Worm (Caenorhabditis elegans) whole organism, L2 larva: ENCODE results near the gene Y48E1B.3.
A peak's percentile ranks its signal among the peaks of the same experiment; 100 is the strongest.

Source experiments
- C34F6.9 ChIP-seq: fragments of 150-350 bp; optimal IDR thresholded peaks from 2 replicates; lab custom pipeline; 2014; ENCODE audit warnings: missing biosample characterization, missing genetic modification characterization
- F13H6.1 ChIP-seq: sonication (generic microtip); optimal IDR thresholded peaks from 2 replicates; lab custom pipeline; 2016; ENCODE audit warnings: missing genetic modification characterization, missing compliant biosample characterization
- R02D3.7 ChIP-seq: fragments of 150-350 bp; optimal IDR thresholded peaks from 2 replicates; lab custom pipeline; 2014; ENCODE audit warnings: missing biosample characterization, missing genetic modification characterization
- Y55F3AM.14 ChIP-seq: fragments of 200-800 bp; sonication (Bioruptor generic); optimal IDR thresholded peaks from 2 replicates; lab custom pipeline; 2018; ENCODE audit warnings: mild to moderate bottlenecking, missing genetic modification characterization, missing compliant biosample characterization
- ZK546.5 ChIP-seq: sonication (generic microtip); optimal IDR thresholded peaks from 2 replicates; lab custom pipeline; 2017; ENCODE audit warnings: missing biosample characterization, missing genetic modification characterization
- aly-2 ChIP-seq: fragments of 150-350 bp; optimal IDR thresholded peaks from 2 replicates; lab custom pipeline; 2014; ENCODE audit warnings: missing biosample characterization, missing genetic modification characterization
- ama-1 ChIP-seq: fragments of 150-350 bp; optimal IDR thresholded peaks from 2 replicates; lab custom pipeline; 2018; ENCODE audit warnings: inconsistent platforms
- blmp-1 ChIP-seq: sonication (generic microtip); optimal IDR thresholded peaks from 2 replicates; lab custom pipeline; 2017; ENCODE audit warnings: missing genetic modification characterization, mild to moderate bottlenecking, missing compliant biosample characterization, antibody characterized with exemption, moderate library complexity; ENCODE audit not compliant: insufficient read depth
- ceh-16 ChIP-seq: fragments of 150-350 bp; optimal IDR thresholded peaks from 2 replicates; lab custom pipeline; 2014; ENCODE audit warnings: missing biosample characterization, missing genetic modification characterization
- ceh-82 ChIP-seq: fragments of 150-350 bp; optimal IDR thresholded peaks from 2 replicates; lab custom pipeline; 2014; ENCODE audit warnings: missing biosample characterization, missing genetic modification characterization
- dmd-4 ChIP-seq: sonication (generic microtip); optimal IDR thresholded peaks from 2 replicates; lab custom pipeline; 2017; ENCODE audit warnings: missing biosample characterization, missing genetic modification characterization
- egl-27 ChIP-seq: sonication (generic microtip); optimal IDR thresholded peaks from 3 replicates; lab custom pipeline; 2017; ENCODE audit warnings: missing biosample characterization, missing genetic modification reagents, missing genetic modification characterization
- fos-1 ChIP-seq: fragments of 150-350 bp; optimal IDR thresholded peaks from 2 replicates; lab custom pipeline; 2014; ENCODE audit warnings: missing biosample characterization, missing genetic modification characterization
- lin-11 ChIP-seq: fragments of 150-350 bp; sonication (generic microtip); optimal IDR thresholded peaks from 2 replicates; lab custom pipeline; 2014; ENCODE audit warnings: missing biosample characterization, missing genetic modification characterization, inconsistent platforms, mixed read lengths
- lin-13 ChIP-seq: fragments of 150-350 bp; optimal IDR thresholded peaks from 2 replicates; lab custom pipeline; 2014; ENCODE audit warnings: missing biosample characterization, missing genetic modification reagents, missing genetic modification characterization
- lsy-2 ChIP-seq, 2 experiments: fragments of 150-350 bp in 1 of 2; sonication (generic microtip) in 1 of 2; optimal IDR thresholded peaks; 2 replicates each; lab custom pipeline; 2014 to 2017; ENCODE audit warnings: missing biosample characterization in 2 of 2, missing genetic modification characterization in 2 of 2
- mdl-1 ChIP-seq, 2 experiments: fragments of 150-350 bp in 1 of 2; sonication (generic microtip) in 1 of 2; optimal IDR thresholded peaks; 2 replicates each; lab custom pipeline; 2017; ENCODE audit warnings: missing biosample characterization in 2 of 2, missing genetic modification characterization in 2 of 2
- nhr-10 ChIP-seq: sonication (generic microtip); optimal IDR thresholded peaks from 2 replicates; lab custom pipeline; 2017; ENCODE audit warnings: missing biosample characterization, missing genetic modification characterization
- nhr-129 ChIP-seq: fragments of 150-350 bp; optimal IDR thresholded peaks from 2 replicates; lab custom pipeline; 2014; ENCODE audit warnings: missing biosample characterization, missing genetic modification characterization
- nhr-237 ChIP-seq: fragments of 150-350 bp; optimal IDR thresholded peaks from 2 replicates; lab custom pipeline; 2014; ENCODE audit warnings: missing biosample characterization, missing genetic modification characterization
- nhr-6 ChIP-seq: fragments of 150-350 bp; optimal IDR thresholded peaks from 2 replicates; lab custom pipeline; 2014; ENCODE audit warnings: missing biosample characterization, missing genetic modification characterization
- peb-1 ChIP-seq: fragments of 150-350 bp; optimal IDR thresholded peaks from 2 replicates; lab custom pipeline; 2014; ENCODE audit warnings: missing biosample characterization, missing genetic modification characterization
- skn-1 ChIP-seq: sonication (generic microtip); optimal IDR thresholded peaks from 2 replicates; lab custom pipeline; 2017; ENCODE audit warnings: missing biosample characterization, missing genetic modification characterization
- sma-3 ChIP-seq: sonication (generic microtip); optimal IDR thresholded peaks from 2 replicates; lab custom pipeline; 2016; ENCODE audit warnings: missing genetic modification reagents, missing genetic modification characterization, missing compliant biosample characterization
- sma-9 ChIP-seq, 2 experiments: fragments of 150-350 bp in 1 of 2; sonication (generic microtip) in 1 of 2; optimal IDR thresholded peaks; 2 replicates each; lab custom pipeline; 2014 to 2016; ENCODE audit warnings: missing genetic modification characterization in 2 of 2, mild to moderate bottlenecking in 1 of 2, missing biosample characterization in 1 of 2, missing compliant biosample characterization in 1 of 2, missing genetic modification reagents in 1 of 2, moderate library complexity in 1 of 2
- snpc-4 ChIP-seq: fragments of 150-350 bp; optimal IDR thresholded peaks from 2 replicates; lab custom pipeline; 2014; ENCODE audit warnings: missing biosample characterization, missing genetic modification characterization
- unc-39 ChIP-seq: fragments of 150-350 bp; optimal IDR thresholded peaks from 2 replicates; lab custom pipeline; 2014; ENCODE audit warnings: missing biosample characterization, missing genetic modification characterization
- unc-55 ChIP-seq: fragments of 150-350 bp; sonication (generic microtip); optimal IDR thresholded peaks from 3 replicates; lab custom pipeline; 2014; ENCODE audit warnings: missing biosample characterization, missing genetic modification reagents, missing genetic modification characterization
- unc-62 ChIP-seq: fragments of 150-350 bp; optimal IDR thresholded peaks from 2 replicates; lab custom pipeline; 2014; ENCODE audit warnings: missing biosample characterization, missing genetic modification reagents, missing genetic modification characterization
- zag-1 ChIP-seq: fragments of 150-350 bp; optimal IDR thresholded peaks from 2 replicates; lab custom pipeline; 2014; ENCODE audit warnings: missing biosample characterization, missing genetic modification characterization
- ztf-1 ChIP-seq: fragments of 200-800 bp; sonication (Bioruptor generic); conservative IDR thresholded peaks from 2 replicates; pipeline ENCODE4 v1.3.6; 2022; ENCODE audit warnings: missing genetic modification characterization, missing compliant biosample characterization
- ztf-11 ChIP-seq: sonication (generic microtip); optimal IDR thresholded peaks from 2 replicates; lab custom pipeline; 2017; ENCODE audit warnings: missing biosample characterization, missing genetic modification characterization

Y48E1B.3 gene

ce11 chrII:13567871-13568270 is at the start of gene Y48E1B.3:
Y48E1B.3 (minus strand) TSS chrII:13567971.
- no peak for TF ChIP-seq dmd-4
- TF ChIP-seq blmp-1 (tag; lab: Kevin White, UChicago): no peak
- TF ChIP-seq ama-1 (lab: Kevin White, UChicago): no peak
- TF ChIP-seq mdl-1 (tag; optimal IDR thresholded peaks at IDR 0.05; lab: Kevin White, UChicago): no peak
- no peak for TF ChIP-seq lsy-2 (tag; optimal IDR thresholded peaks at IDR 0.05; lab: Kevin White, UChicago)

DNA sequence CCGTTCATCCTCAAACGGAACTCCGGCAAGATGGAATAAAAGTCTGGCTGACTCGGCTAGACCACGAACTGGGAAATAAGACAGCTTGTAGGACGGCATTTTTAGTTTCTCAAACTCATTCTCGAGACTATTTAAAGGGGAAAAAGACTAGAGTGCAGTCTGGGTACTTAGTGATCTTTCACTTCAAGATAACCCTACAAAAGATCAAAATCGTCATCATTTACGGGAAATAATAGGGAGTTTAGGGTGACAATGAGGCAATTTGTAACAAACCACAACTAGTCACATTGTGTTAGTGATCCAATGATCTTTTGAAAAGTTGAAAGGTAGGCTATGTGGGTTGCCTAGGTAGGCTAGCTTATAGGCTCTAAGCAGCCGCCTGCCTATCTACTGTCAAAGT is 48.2 kb upstream of the Y48E1B.3 start, which contains the start of gene gst-14:
gst-14 (minus strand) TSS at position 101 of the 400 bp plus-strand sequence.
- no peak for TF ChIP-seq nhr-129
- no peak for TF ChIP-seq ceh-82 (tag; lab: Kevin White, UChicago)
- no peak for TF ChIP-seq ztf-1 (GFP tag; lab: Robert Waterston, UW)
- TF ChIP-seq unc-62 (GFP tag; lab: Kevin White, UChicago): no peak
- TF ChIP-seq dmd-4: no peak
- no peak for TF ChIP-seq skn-1 (tag; lab: Kevin White, UChicago)
- TF ChIP-seq aly-2 (tag; lab: Kevin White, UChicago): no peak
- TF ChIP-seq lsy-2 (tag; optimal IDR thresholded peaks at IDR 0.05; lab: Kevin White, UChicago): no peak
- TF ChIP-seq zag-1 (tag; lab: Kevin White, UChicago): no peak
- no peak for TF ChIP-seq nhr-237
- no peak for TF ChIP-seq snpc-4 (tag; lab: Kevin White, UChicago)
- no peak for TF ChIP-seq sma-9 (GFP tag; optimal IDR thresholded peaks at IDR 0.05; lab: Kevin White, UChicago)
- TF ChIP-seq sma-9 (tag; optimal IDR thresholded peaks at IDR 0.05; lab: Kevin White, UChicago): no peak
- TF ChIP-seq nhr-10 (tag; lab: Kevin White, UChicago): no peak
- no peak for TF ChIP-seq egl-27 (tag; lab: Kevin White, UChicago)
- no peak for TF ChIP-seq nhr-6 (tag; lab: Kevin White, UChicago)

ce11 chrII:13614516-13614915 is 46.7 kb upstream of the Y48E1B.3 start:
- no peak for TF ChIP-seq ZK546.5 (tag; lab: Kevin White, UChicago)
- no peak for TF ChIP-seq unc-39 (tag; lab: Kevin White, UChicago)
- TF ChIP-seq, all 48 proteins: peak for 0

DNA sequence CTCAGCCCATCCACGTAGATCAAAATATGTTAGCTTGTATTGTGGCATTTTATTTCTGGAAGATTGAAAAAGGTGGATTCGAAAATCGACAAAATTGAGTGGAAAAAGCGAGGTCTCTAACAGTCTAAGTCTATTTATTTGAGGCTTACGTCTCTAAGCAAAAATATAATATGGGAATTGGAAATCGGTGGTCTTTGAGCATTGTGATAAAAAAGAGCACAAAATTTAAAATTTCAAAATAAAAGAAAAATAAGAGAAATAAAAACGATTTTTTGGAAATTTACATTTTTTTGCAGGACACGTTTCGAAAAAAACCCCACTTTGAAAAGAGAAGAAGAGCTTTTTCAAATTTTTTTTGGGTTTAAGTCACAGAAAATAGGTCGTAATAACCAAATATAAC is 45.3 kb upstream of the Y48E1B.3 start, which contains the start of gene gst-15:
gst-15 (minus strand) TSS at position 101 of the 400 bp plus-strand sequence.
- TF ChIP-seq ztf-1 (GFP tag; lab: Robert Waterston, UW) (no peak), fos-1 (tag; lab: Kevin White, UChicago) (no peak), lin-13 (no peak), ceh-16 (no peak), ZK546.5 (tag; lab: Kevin White, UChicago) (no peak), C34F6.9 (tag; lab: Kevin White, UChicago) (no peak), ceh-82 (tag; lab: Kevin White, UChicago) (no peak), zag-1 (tag; lab: Kevin White, UChicago) (no peak), blmp-1 (tag; lab: Kevin White, UChicago) (no peak), Y55F3AM.14 (GFP tag; lab: Kevin White, UChicago) (no peak), mdl-1 (tag; optimal IDR thresholded peaks at IDR 0.05; lab: Kevin White, UChicago) (no peak), R02D3.7 (tag; lab: Kevin White, UChicago) (no peak), snpc-4 (tag; lab: Kevin White, UChicago) (no peak), sma-3 (GFP tag; lab: Kevin White, UChicago) (no peak)
- TF ChIP-seq, all 48 proteins: peak for 0

DNA sequence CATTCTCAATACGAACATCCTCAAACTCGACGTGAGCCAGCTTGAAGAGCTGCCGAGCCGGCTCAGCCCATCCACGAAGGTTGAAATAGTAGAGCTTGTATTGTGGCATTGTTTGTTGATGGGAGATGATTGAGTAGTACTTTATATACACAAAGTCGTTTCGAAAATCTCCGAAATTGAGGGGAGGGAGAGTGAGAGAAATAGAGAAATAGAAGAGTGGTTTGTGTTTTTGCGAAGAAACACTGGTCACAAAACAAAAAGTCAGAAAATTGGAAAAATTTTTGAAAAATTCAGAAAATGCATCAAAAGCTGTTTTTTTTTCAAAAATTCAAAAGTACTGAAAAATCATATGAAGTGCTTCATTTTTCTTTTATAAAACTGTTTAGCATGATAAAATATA is 43.4 kb upstream of the Y48E1B.3 start, which contains the start of gene gst-24:
gst-24 (minus strand) TSS at position 181 of the 400 bp plus-strand sequence.
- TF ChIP-seq fos-1 (tag; lab: Kevin White, UChicago) (no peak), R02D3.7 (tag; lab: Kevin White, UChicago) (no peak), dmd-4 (no peak), unc-55 (GFP tag; lab: Kevin White, UChicago) (peak; percentile 0), lin-11 (tag; lab: Kevin White, UChicago) (no peak), peb-1 (tag; lab: Kevin White, UChicago) (no peak), F13H6.1 (no peak), C34F6.9 (tag; lab: Kevin White, UChicago) (peak; percentile 65), ztf-11 (no peak)
